Worm (Caenorhabditis elegans): ENCODE measurements around the gene ZK637.4.

ZK637.4 gene

DNA sequence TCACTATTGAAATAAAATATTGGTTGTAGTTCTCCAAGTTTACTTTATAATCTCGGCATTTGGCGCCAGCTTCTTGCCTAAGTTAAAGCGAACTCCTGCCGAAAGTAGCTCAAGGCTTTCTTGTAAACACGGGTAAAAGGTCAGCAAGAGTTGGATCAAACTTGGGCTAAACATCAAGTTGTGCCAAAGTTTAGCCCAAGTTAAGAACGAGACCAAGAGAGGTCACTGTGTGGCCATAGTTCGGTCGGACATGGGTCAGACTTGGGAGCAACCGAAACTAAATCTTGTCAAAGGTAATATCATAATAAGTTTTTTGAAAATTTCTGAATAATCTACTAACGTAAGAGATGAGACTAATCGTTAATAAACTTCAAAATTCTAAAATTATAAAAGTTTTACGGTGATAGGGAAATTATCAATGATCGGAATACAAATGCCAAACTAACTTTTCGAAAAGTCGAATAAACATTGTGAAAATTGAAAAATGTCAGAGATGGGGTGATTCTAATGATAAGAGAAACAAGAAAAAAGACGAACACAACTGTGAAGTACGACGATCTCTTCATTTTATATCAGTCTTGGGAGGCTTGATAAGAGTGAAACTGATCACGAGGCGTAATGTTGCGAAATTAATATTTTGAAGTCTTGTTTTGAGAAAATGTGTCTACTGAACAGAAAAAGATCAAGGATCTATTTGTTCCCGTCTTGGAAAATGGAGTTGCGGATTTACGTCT is 25.5 kb upstream of the ZK637.4 start (continued):
- TF ChIP-seq nhr-10 (tag; optimal IDR thresholded peaks at IDR 0.05) (no peak), sma-9 (GFP tag; optimal IDR thresholded peaks at IDR 0.05) (peak; percentile 83), sma-9 (tag; optimal IDR thresholded peaks at IDR 0.05) (no peak), zag-1 (tag; optimal IDR thresholded peaks at IDR 0.05) (no peak), unc-62 (GFP tag; optimal IDR thresholded peaks at IDR 0.05) (no peak), unc-39 (tag; optimal IDR thresholded peaks at IDR 0.05) (no peak), nhr-77 (tag; optimal IDR thresholded peaks at IDR 0.05) (no peak), gmeb-1 (tag; optimal IDR thresholded peaks at IDR 0.05) (peak; percentile 47)

DNA sequence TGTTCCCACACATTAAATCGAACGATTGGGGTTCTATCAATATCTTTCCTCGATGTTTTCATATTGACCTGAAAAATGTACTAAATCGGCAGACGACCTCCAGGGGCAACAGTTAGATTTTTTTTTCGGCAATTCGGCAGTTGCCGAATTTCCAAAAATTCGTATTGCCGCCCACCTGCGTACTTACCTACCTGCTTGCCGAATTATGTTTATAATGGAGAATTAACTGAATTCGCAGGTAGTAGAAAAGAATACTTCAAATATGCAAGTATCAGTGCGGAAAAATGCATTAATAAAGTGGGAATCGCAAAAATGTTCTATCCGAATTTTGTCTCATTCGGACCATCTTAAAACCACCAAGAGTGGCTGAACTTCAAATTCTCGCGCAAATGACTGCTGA is 23.9 kb upstream of the ZK637.4 start:
- TF ChIP-seq lin-11 (tag; optimal IDR thresholded peaks at IDR 0.05) (no peak), peb-1 (tag; optimal IDR thresholded peaks at IDR 0.05) (no peak), C34F6.9 (tag; optimal IDR thresholded peaks at IDR 0.05) (no peak), ztf-11 (tag; optimal IDR thresholded peaks at IDR 0.05) (no peak), ceh-82 (tag; optimal IDR thresholded peaks at IDR 0.05) (no peak), gmeb-1 (tag; optimal IDR thresholded peaks at IDR 0.05) (no peak), dmd-4 (tag; optimal IDR thresholded peaks at IDR 0.05) (no peak), ama-1 (optimal IDR thresholded peaks at IDR 0.05) (no peak), crh-2 (tag; optimal IDR thresholded peaks at IDR 0.05) (no peak), unc-55 (GFP tag; optimal IDR thresholded peaks at IDR 0.05) (no peak), ZK546.5 (tag; optimal IDR thresholded peaks at IDR 0.05) (no peak), lsy-2 (tag; optimal IDR thresholded peaks at IDR 0.05) (no peak), skn-1 (tag; optimal IDR thresholded peaks at IDR 0.05) (no peak), egl-27 (tag; optimal IDR thresholded peaks at IDR 0.05) (no peak), fos-1 (tag; optimal IDR thresholded peaks at IDR 0.05) (no peak), nhr-25 (tag; optimal IDR thresholded peaks at IDR 0.05) (no peak)

DNA sequence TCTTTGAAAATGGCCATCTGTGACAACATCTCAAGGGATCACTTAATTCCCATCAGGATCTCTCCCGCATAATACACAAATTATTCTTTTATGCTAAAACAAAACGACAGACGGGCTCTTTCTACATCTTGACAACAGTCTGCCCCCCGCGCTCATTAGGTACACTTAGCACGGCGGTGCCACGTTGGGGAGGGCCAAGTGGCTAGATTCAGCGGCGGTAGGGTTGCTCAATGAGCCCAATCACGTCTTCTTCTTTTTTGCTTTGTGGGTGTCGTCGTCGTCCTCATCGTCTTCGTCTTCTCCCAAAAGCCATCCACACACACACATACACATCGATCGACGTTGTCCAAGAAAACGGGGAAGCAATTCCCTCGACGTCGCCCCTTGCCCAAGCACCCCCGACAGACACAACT is 20.5 kb upstream of the ZK637.4 start:
- TF ChIP-seq aly-2 (tag; optimal IDR thresholded peaks at IDR 0.05) (no peak), crh-2 (tag; optimal IDR thresholded peaks at IDR 0.05) (peak; percentile 18), zag-1 (tag; optimal IDR thresholded peaks at IDR 0.05) (peak; percentile 55), unc-55 (GFP tag; optimal IDR thresholded peaks at IDR 0.05) (peak; percentile 15), skn-1 (tag; optimal IDR thresholded peaks at IDR 0.05) (no peak), gmeb-1 (tag; optimal IDR thresholded peaks at IDR 0.05) (no peak), nhr-237 (tag; optimal IDR thresholded peaks at IDR 0.05) (no peak), ztf-1 (GFP tag; conservative IDR thresholded peaks at IDR 0.05) (0 out of 2 replicates have a peak, but pooled peaks have one; percentile 43), R02D3.7 (tag; optimal IDR thresholded peaks at IDR 0.05) (no peak), Y55F3AM.14 (GFP tag; optimal IDR thresholded peaks at IDR 0.05) (peak; percentile 37), unc-62 (GFP tag; optimal IDR thresholded peaks at IDR 0.05) (no peak), lin-39 (tag; optimal IDR thresholded peaks at IDR 0.05) (peak; percentile 34), nhr-25 (tag; optimal IDR thresholded peaks at IDR 0.05) (no peak)

ce11 chrIII:8873990-8874668 is 19.4 kb upstream of the ZK637.4 start:
- TF ChIP-seq lsy-2 (tag; optimal IDR thresholded peaks at IDR 0.05) (peak; percentile 70 to 86), unc-39 (tag; optimal IDR thresholded peaks at IDR 0.05) (no peak), ztf-1 (GFP tag; conservative IDR thresholded peaks at IDR 0.05) (no peak), fos-1 (tag; optimal IDR thresholded peaks at IDR 0.05) (peak; percentile 53), nhr-25 (tag; optimal IDR thresholded peaks at IDR 0.05) (peak; percentile 61), blmp-1 (tag; optimal IDR thresholded peaks at IDR 0.05; ENCODE audit: insufficient read depth) (peak; percentile 11), zag-1 (tag; optimal IDR thresholded peaks at IDR 0.05) (peak; percentile 95), ama-1 (optimal IDR thresholded peaks at IDR 0.05) (peak; percentile 92), unc-55 (GFP tag; optimal IDR thresholded peaks at IDR 0.05) (peak; percentile 87), nhr-237 (tag; optimal IDR thresholded peaks at IDR 0.05) (no peak), R02D3.7 (tag; optimal IDR thresholded peaks at IDR 0.05) (no peak), nhr-23 (tag; optimal IDR thresholded peaks at IDR 0.05) (no peak), lin-13 (GFP tag; optimal IDR thresholded peaks at IDR 0.05) (peak; percentile 76), C34F6.9 (tag; optimal IDR thresholded peaks at IDR 0.05) (peak; percentile 90), nhr-10 (tag; optimal IDR thresholded peaks at IDR 0.05) (no peak), lin-11 (tag; optimal IDR thresholded peaks at IDR 0.05) (peak; percentile 68), nhr-12 (tag; optimal IDR thresholded peaks at IDR 0.05) (no peak), egl-27 (tag; optimal IDR thresholded peaks at IDR 0.05) (peak; percentile 41), nhr-129 (tag; optimal IDR thresholded peaks at IDR 0.05) (peak; percentile 95), sma-9 (GFP tag; optimal IDR thresholded peaks at IDR 0.05) (peak; percentile 76), sma-9 (tag; optimal IDR thresholded peaks at IDR 0.05) (no peak), alr-1 (tag; optimal IDR thresholded peaks at IDR 0.05) (no peak), Y55F3AM.14 (GFP tag; optimal IDR thresholded peaks at IDR 0.05) (peak; percentile 20), nhr-6 (tag; optimal IDR thresholded peaks at IDR 0.05) (peak; percentile 73), lin-39 (tag; optimal IDR thresholded peaks at IDR 0.05) (peak; percentile 95), mab-5 (tag; optimal IDR thresholded peaks at IDR 0.05) (peak; percentile 92), crh-2 (tag; optimal IDR thresholded peaks at IDR 0.05) (peak; percentile 68), nhr-21 (tag; optimal IDR thresholded peaks at IDR 0.05) (peak; percentile 20), sem-4 (tag; optimal IDR thresholded peaks at IDR 0.05) (peak; percentile 91), mdl-1 (tag; optimal IDR thresholded peaks at IDR 0.05) (peak; percentile 4 to 72), F13H6.1 (tag; optimal IDR thresholded peaks at IDR 0.05) (peak; percentile 94), ztf-4 (tag; optimal IDR thresholded peaks at IDR 0.05) (peak; percentile 59), ceh-16 (tag; optimal IDR thresholded peaks at IDR 0.05) (peak; percentile 78)
